Worm (Caenorhabditis elegans): ENCODE data around the gene F53F1.2.

ce11 chrV:13391378-13392258 lies 15.0 kb upstream of the F53F1.2 start, which contains the start of gene somi-1:
- no peak for TF ChIP-seq K11D2.4 (GFP tag; IDR thresholded peaks at IDR 0.05)
- no peak for TF ChIP-seq sptf-2 (GFP tag; optimal IDR thresholded peaks at IDR 0.05)
- TF ChIP-seq F57C9.4 (tag; optimal IDR thresholded peaks at IDR 0.05) = no peak
- no peak for TF ChIP-seq nhr-179 (tag; optimal IDR thresholded peaks at IDR 0.05)
- TF ChIP-seq hlh-12 (tag; optimal IDR thresholded peaks at IDR 0.05) = no peak
- no peak for TF ChIP-seq dpl-1 (GFP tag; optimal IDR thresholded peaks at IDR 0.05)
- TF ChIP-seq lsl-1 (GFP tag; optimal IDR thresholded peaks at IDR 0.05) = no peak
- no peak for TF ChIP-seq C06A6.2 (GFP tag; conservative IDR thresholded peaks at IDR 0.05)
- TF ChIP-seq zfh-2 (GFP tag; conservative IDR thresholded peaks at IDR 0.05) = no peak
- no peak for TF ChIP-seq F52B5.7 (tag; optimal IDR thresholded peaks at IDR 0.05)
- no peak for TF ChIP-seq nfya-1 (tag; optimal IDR thresholded peaks at IDR 0.05; ENCODE audit: borderline replicate concordance, insufficient read depth)
